Fruit fly (Drosophila melanogaster): ENCODE results near the gene eIF5B.

eIF5B gene

DNA sequence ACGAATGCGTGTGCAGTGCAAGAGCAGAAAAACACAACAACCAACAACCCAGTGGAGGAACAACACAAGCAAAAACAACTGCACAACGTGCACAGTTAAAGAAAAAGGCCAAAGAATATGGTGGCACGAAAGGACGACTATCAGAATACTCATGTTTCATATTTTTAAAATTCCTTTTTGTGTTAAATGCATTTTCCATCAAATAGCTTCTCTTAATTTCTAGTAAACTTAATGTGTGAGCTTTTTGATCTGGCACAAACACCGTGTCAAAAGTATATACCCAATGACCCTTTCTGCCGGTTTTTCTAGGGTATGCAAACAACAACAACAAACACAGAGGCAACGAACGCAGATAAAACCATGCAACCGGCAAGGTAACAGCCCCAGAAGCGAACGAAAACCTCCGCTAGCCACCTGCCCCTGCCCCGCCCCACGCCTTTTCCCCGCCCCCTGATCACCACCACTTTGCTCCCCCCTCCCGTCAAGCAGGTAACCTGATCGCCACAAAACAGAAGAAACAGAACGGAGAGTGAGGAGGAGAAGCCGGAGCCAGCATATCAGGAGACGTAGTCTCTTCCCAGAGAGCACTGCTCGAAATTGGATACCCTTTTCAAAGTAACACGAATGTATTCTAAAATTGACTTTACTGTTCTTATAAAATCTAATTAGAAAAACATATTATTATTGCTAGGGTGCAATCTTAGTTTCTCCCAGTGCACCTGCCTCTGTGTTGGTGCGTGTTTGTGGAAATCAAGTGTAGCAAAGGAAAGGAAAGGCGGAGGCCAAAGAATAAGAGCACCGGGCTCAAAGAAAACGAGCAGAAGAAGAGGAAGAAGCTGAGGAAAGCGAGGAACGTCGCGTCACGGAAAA lies 65.7 kb downstream of the eIF5B start (continued):
- TF ChIP-seq CG11085 (GFP tag; IDR thresholded peaks at IDR 0.05) (peak; percentile 68), Gsc (GFP tag; IDR thresholded peaks at IDR 0.05) (peak; percentile 83), CG42726 (GFP tag; IDR thresholded peaks at IDR 0.05; ENCODE audit: partially characterized antibody) (no peak), CG2202 (tag; optimal IDR thresholded peaks at IDR 0.05) (peak; percentile 92), Hmr (GFP tag; optimal IDR thresholded peaks at IDR 0.05) (no peak), NC2α (GFP tag; optimal IDR thresholded peaks at IDR 0.05) (peak; percentile 92), tio (GFP tag; optimal IDR thresholded peaks at IDR 0.05) (peak; percentile 88), CG12155 (GFP tag; optimal IDR thresholded peaks at IDR 0.05) (peak; percentile 75), h (optimal IDR thresholded peaks at IDR 0.05) (no peak), CG17328 (GFP tag; IDR thresholded peaks at IDR 0.05) (peak; percentile 98), sob (GFP tag; IDR thresholded peaks at IDR 0.05) (peak; percentile 34), pho (GFP tag; optimal IDR thresholded peaks at IDR 0.05) (peak; percentile 7), CG13123 (GFP tag; optimal IDR thresholded peaks at IDR 0.05) (peak; percentile 79), Ets97D (GFP tag; optimal IDR thresholded peaks at IDR 0.05) (peak; percentile 58), Max (GFP tag; optimal IDR thresholded peaks at IDR 0.05) (peak; percentile 69), ac (GFP tag; optimal IDR thresholded peaks at IDR 0.05) (peak; percentile 94), CG33557 (GFP tag; optimal IDR thresholded peaks at IDR 0.05) (peak; percentile 84), CG17912 (GFP tag; optimal IDR thresholded peaks at IDR 0.05) (no peak), HLH54F (GFP tag; optimal IDR thresholded peaks at IDR 0.05) (peak; percentile 63), disco-r (GFP tag; optimal IDR thresholded peaks at IDR 0.05) (peak; percentile 71), CG9609 (GFP tag; optimal IDR thresholded peaks at IDR 0.05) (peak; percentile 94), mld (GFP tag; IDR thresholded peaks at IDR 0.05; ENCODE audit: partially characterized antibody) (no peak), Dad (GFP tag; optimal IDR thresholded peaks at IDR 0.05) (peak; percentile 82), yki (optimal IDR thresholded peaks at IDR 0.05) (no peak), Ravus (GFP tag; IDR thresholded peaks at IDR 0.05) (peak; percentile 30), Hr39 (optimal IDR thresholded peaks at IDR 0.05) (no peak), CG15011 (GFP tag; optimal IDR thresholded peaks at IDR 0.05) (peak; percentile 69), CG15514 (GFP tag; optimal IDR thresholded peaks at IDR 0.05) (no peak), fd3F (GFP tag; optimal IDR thresholded peaks at IDR 0.05) (no peak), shn (GFP tag; optimal IDR thresholded peaks at IDR 0.05) (peak; percentile 85), CG9437 (GFP tag; optimal IDR thresholded peaks at IDR 0.05) (peak; percentile 87), Six4 (GFP tag; optimal IDR thresholded peaks at IDR 0.05) (peak; percentile 54), bigmax (GFP tag; optimal IDR thresholded peaks at IDR 0.05) (no peak), D19B (GFP tag; optimal IDR thresholded peaks at IDR 0.05) (peak; percentile 93), nom (GFP tag; optimal IDR thresholded peaks at IDR 0.05) (peak; percentile 89), CG2889 (GFP tag; IDR thresholded peaks at IDR 0.05) (peak; percentile 66), chn (GFP tag; optimal IDR thresholded peaks at IDR 0.05) (peak; percentile 98), Rfx (GFP tag; IDR thresholded peaks at IDR 0.05) (no peak), HLH3B (GFP tag; IDR thresholded peaks at IDR 0.05) (peak; percentile 88), Antp (GFP tag; optimal IDR thresholded peaks at IDR 0.05) (peak; percentile 93), CG10267 (tag; optimal IDR thresholded peaks at IDR 0.05) (peak; percentile 87), trh (GFP tag; optimal IDR thresholded peaks at IDR 0.05) (peak; percentile 82), CG12391 (tag; optimal IDR thresholded peaks at IDR 0.05) (peak; percentile 92), CG18599 (GFP tag; optimal IDR thresholded peaks at IDR 0.05) (peak; percentile 35), HLH4C (GFP tag; IDR thresholded peaks at IDR 0.05; ENCODE audit: partially characterized antibody) (no peak), CG7963 (GFP tag; IDR thresholded peaks at IDR 0.05; ENCODE audit: partially characterized antibody) (no peak), emc (GFP tag; optimal IDR thresholded peaks at IDR 0.05) (no peak), run (tag; optimal IDR thresholded peaks at IDR 0.05) (peak; percentile 54), CG4328 (GFP tag; optimal IDR thresholded peaks at IDR 0.05) (peak; percentile 32), tup (GFP tag; optimal IDR thresholded peaks at IDR 0.05) (peak; percentile 81)
